Fruit fly (Drosophila melanogaster) whole organism, pupa: ENCODE data around the gene Osi12.

Experiments used
- CG10348 ChIP-seq: fragments of 200-800 bp; sonication (Bioruptor generic); IDR thresholded peaks from 2 replicates; pipeline ENCODE4 v1.3.6; 2022; ENCODE audit warnings: missing biosample characterization, missing genetic modification characterization
- CG12605 ChIP-seq: fragments of 200-800 bp; sonication (Bioruptor generic); IDR thresholded peaks from 2 replicates; pipeline ENCODE4 v1.3.6; 2022; ENCODE audit warnings: missing biosample characterization, missing genetic modification characterization
- CG13204 ChIP-seq: fragments of 200-800 bp; sonication (Bioruptor generic); optimal IDR thresholded peaks from 2 replicates; lab custom pipeline; 2018; ENCODE audit warnings: missing biosample characterization, mild to moderate bottlenecking, missing genetic modification characterization, moderate library complexity
- CG14655 ChIP-seq: fragments of 200-800 bp; sonication (Bioruptor generic); optimal IDR thresholded peaks from 3 replicates; lab custom pipeline; 2017; ENCODE audit warnings: mild to moderate bottlenecking, missing biosample characterization, missing genetic modification reagents, missing genetic modification characterization
- CG15710 ChIP-seq: fragments of 200-800 bp; sonication (Bioruptor generic); optimal IDR thresholded peaks from 2 replicates; lab custom pipeline; 2018; ENCODE audit warnings: missing biosample characterization, mild to moderate bottlenecking, missing genetic modification characterization, moderate library complexity
- CG17806 ChIP-seq: fragments of 200-800 bp; sonication (Bioruptor generic); optimal IDR thresholded peaks from 2 replicates; lab custom pipeline; 2018; ENCODE audit warnings: missing biosample characterization, mild to moderate bottlenecking, missing genetic modification characterization, moderate library complexity
- CG32121 ChIP-seq: fragments of 200-800 bp; sonication (Bioruptor generic); IDR thresholded peaks from 2 replicates; pipeline ENCODE4 v1.3.6; 2022; ENCODE audit warnings: missing biosample characterization, missing genetic modification characterization
- CG34367 ChIP-seq: fragments of 200-800 bp; sonication (Bioruptor generic); optimal IDR thresholded peaks from 2 replicates; lab custom pipeline; 2018; ENCODE audit warnings: missing biosample characterization, mild to moderate bottlenecking, missing genetic modification characterization
- CG4496 ChIP-seq: fragments of 200-800 bp; sonication (Bioruptor generic); IDR thresholded peaks from 3 replicates; pipeline ENCODE4 v1.3.6; 2022; ENCODE audit warnings: missing biosample characterization, missing genetic modification characterization
- CG8159 ChIP-seq: fragments of 200-800 bp; sonication (Bioruptor generic); optimal IDR thresholded peaks from 3 replicates; lab custom pipeline; 2018; ENCODE audit warnings: missing biosample characterization, mild to moderate bottlenecking, missing genetic modification characterization, moderate library complexity
- CG8301 ChIP-seq: fragments of 200-800 bp; sonication (Bioruptor generic); optimal IDR thresholded peaks from 2 replicates; lab custom pipeline; 2018; ENCODE audit warnings: missing biosample characterization, mild to moderate bottlenecking, missing genetic modification characterization
- CG9948 ChIP-seq: fragments of 200-800 bp; sonication (Bioruptor generic); optimal IDR thresholded peaks from 2 replicates; lab custom pipeline; 2018; ENCODE audit warnings: missing biosample characterization, mild to moderate bottlenecking, missing genetic modification characterization, moderate library complexity
- D1 ChIP-seq: fragments of 200-800 bp; sonication (Bioruptor generic); optimal IDR thresholded peaks from 2 replicates; lab custom pipeline; 2018; ENCODE audit warnings: missing biosample characterization, mild to moderate bottlenecking, missing genetic modification characterization, moderate library complexity
- EcR ChIP-seq: fragments of 200-800 bp; sonication (Bioruptor generic); optimal IDR thresholded peaks from 3 replicates; lab custom pipeline; 2019; ENCODE audit warnings: missing biosample characterization, missing genetic modification characterization, mild to moderate bottlenecking, moderate library complexity, missing genetic modification reagents
- Ets98B ChIP-seq: fragments of 200-800 bp; sonication (Bioruptor generic); IDR thresholded peaks from 2 replicates; pipeline ENCODE4 v1.3.6; 2022; ENCODE audit warnings: missing biosample characterization, missing genetic modification characterization
- Pif1A ChIP-seq: fragments of 200-800 bp; sonication (Bioruptor generic); optimal IDR thresholded peaks from 3 replicates; lab custom pipeline; 2016; ENCODE audit warnings: missing biosample characterization, missing genetic modification characterization
- Pif1B ChIP-seq: fragments of 200-800 bp; sonication (Bioruptor generic); optimal IDR thresholded peaks from 3 replicates; lab custom pipeline; 2016; ENCODE audit warnings: missing biosample characterization, missing genetic modification characterization
- Snoo ChIP-seq: fragments of 200-800 bp; sonication (Bioruptor generic); optimal IDR thresholded peaks from 3 replicates; lab custom pipeline; 2017; ENCODE audit warnings: missing biosample characterization, mild to moderate bottlenecking, missing genetic modification characterization, inconsistent platforms
- fd96Ca ChIP-seq: fragments of 200-800 bp; sonication (Bioruptor generic); IDR thresholded peaks from 3 replicates; pipeline ENCODE4 v1.3.6; 2022; ENCODE audit warnings: missing biosample characterization, missing genetic modification characterization
- gl ChIP-seq: fragments of 200-800 bp; sonication (Bioruptor generic); optimal IDR thresholded peaks from 2 replicates; lab custom pipeline; 2018; ENCODE audit warnings: missing biosample characterization, mild to moderate bottlenecking, missing genetic modification characterization
- rn ChIP-seq: fragments of 200-800 bp; sonication (Bioruptor generic); IDR thresholded peaks from 2 replicates; pipeline ENCODE4 v1.3.6; 2022; ENCODE audit warnings: missing biosample characterization, missing genetic modification characterization

Osi12 gene

dm6 chr3R:6268657-6269056 lies 9.7 kb upstream of the Osi12 start, which contains the start of gene Osi11:
Gene Osi11 (minus strand): TSS chr3R:6268757.
- TF ChIP-seq CG9948 (tag; lab: Kevin White, UChicago) (no peak), CG4496 (GFP tag; lab: Robert Waterston, UW) (no peak), Ets98B (GFP tag; lab: Robert Waterston, UW) (no peak), EcR (GFP tag; lab: Kevin White, UChicago) (no peak), Pif1B (GFP tag; lab: Kevin White, UChicago) (no peak)

DNA sequence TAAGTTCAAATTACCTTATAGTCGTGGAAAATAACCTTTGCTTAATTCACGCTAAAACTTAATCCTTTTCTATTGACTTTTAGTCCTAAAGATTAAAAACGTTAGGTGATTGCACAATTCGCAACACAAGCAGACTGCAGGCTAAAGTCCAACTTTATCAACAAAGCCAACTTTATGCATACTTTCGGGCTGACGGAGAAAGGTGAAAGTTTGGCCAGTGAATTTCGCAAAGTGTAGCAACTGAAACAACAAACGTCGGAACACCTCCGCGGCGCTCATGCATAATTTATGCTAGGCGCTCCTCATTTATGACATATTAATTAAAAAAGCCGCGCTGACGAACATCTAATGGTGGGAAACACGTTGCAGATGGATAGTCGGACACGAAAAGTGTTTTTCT lies 8.3 kb upstream of the Osi12 start:
- TF ChIP-seq fd96Ca (GFP tag; lab: Robert Waterston, UW) (no peak), CG4496 (GFP tag; lab: Robert Waterston, UW) (0 out of 3 replicates have a peak, but pooled peaks have one; percentile 40), CG8301 (peak; percentile 12), CG12605 (GFP tag; lab: Robert Waterston, UW) (no peak; the same call in 1 of the 2 replicates), CG14655 (GFP tag; lab: Kevin White, UChicago) (peak; percentile 42)

dm6 chr3R:6285100-6285499 lies 6.8 kb downstream of the Osi12 start, which contains the start of gene CG15597:
Gene CG15597 (minus strand): TSS chr3R:6285200.
- TF ChIP-seq CG8159 (tag; lab: Kevin White, UChicago) (no peak), CG10348 (GFP tag; lab: Robert Waterston, UW) (no peak), Ets98B (GFP tag; lab: Robert Waterston, UW) (no peak), CG32121 (GFP tag; lab: Robert Waterston, UW) (no peak), Pif1A (GFP tag; lab: Kevin White, UChicago) (no peak), CG4496 (GFP tag; lab: Robert Waterston, UW) (no peak), fd96Ca (GFP tag; lab: Robert Waterston, UW) (no peak), Pif1B (GFP tag; lab: Kevin White, UChicago) (no peak), CG17806 (no peak), CG14655 (GFP tag; lab: Kevin White, UChicago) (no peak), CG13204 (GFP tag; lab: Kevin White, UChicago) (no peak), CG8301 (no peak)

- TF ChIP-seq Pif1A (GFP tag; lab: Kevin White, UChicago) (no peak), fd96Ca (GFP tag; lab: Robert Waterston, UW) (no peak), CG17806 (no peak), EcR (GFP tag; lab: Kevin White, UChicago) (no peak), CG15710 (tag; lab: Kevin White, UChicago) (no peak), CG8301 (no peak), Ets98B (GFP tag; lab: Robert Waterston, UW) (no peak), gl (no peak), CG14655 (GFP tag; lab: Kevin White, UChicago) (no peak)
Measured at dm6 chr3R:6287433-6287832, 9.1 kb downstream of the Osi12 start, which contains the start of gene CG15594. Gene CG15594 (plus strand): TSS chr3R:6287733.

dm6 chr3R:6290289-6290688 lies 12.0 kb downstream of the Osi12 start:
- TF ChIP-seq CG8159 (tag; lab: Kevin White, UChicago) (no peak), Pif1A (GFP tag; lab: Kevin White, UChicago) (no peak), gl (no peak), CG4496 (GFP tag; lab: Robert Waterston, UW) (no peak), Ets98B (GFP tag; lab: Robert Waterston, UW) (no peak), EcR (GFP tag; lab: Kevin White, UChicago) (no peak), CG15710 (tag; lab: Kevin White, UChicago) (no peak), Pif1B (GFP tag; lab: Kevin White, UChicago) (no peak), CG14655 (GFP tag; lab: Kevin White, UChicago) (no peak), CG32121 (GFP tag; lab: Robert Waterston, UW) (no peak), CG17806 (no peak), D1 (tag; lab: Kevin White, UChicago) (no peak), CG13204 (GFP tag; lab: Kevin White, UChicago) (no peak), fd96Ca (GFP tag; lab: Robert Waterston, UW) (no peak), CG34367 (tag; lab: Kevin White, UChicago) (no peak), rn (GFP tag; lab: Robert Waterston, UW) (no peak)

DNA sequence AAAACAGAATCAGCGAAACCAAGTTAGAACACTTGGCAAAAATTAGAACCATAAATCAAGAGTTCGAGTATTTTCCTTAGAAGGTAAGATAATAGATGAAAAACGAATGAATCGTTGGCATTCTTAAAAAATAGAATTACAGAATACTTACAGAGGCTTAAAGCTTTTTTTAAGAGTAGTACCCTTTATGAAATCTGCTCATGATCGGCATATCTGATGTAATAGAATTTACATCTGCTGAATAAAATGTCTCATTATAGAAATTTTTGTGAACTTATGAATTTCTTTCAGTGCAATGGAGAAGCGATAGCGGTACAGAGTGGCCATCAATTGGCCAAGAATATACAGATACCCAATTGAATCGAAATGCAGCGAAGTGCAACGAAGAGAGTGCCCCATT lies 13.1 kb downstream of the Osi12 start, which contains the start of gene Osi13:
TSS of gene Osi13 (plus strand) at position 301 of the 400 bp plus-strand sequence.
- TF ChIP-seq CG8301 (peak; percentile 11), CG10348 (GFP tag; lab: Robert Waterston, UW) (no peak), Snoo (tag; lab: Kevin White, UChicago) (no peak), CG34367 (tag; lab: Kevin White, UChicago) (no peak), CG32121 (GFP tag; lab: Robert Waterston, UW) (no peak), CG14655 (GFP tag; lab: Kevin White, UChicago) (peak; percentile 10), EcR (GFP tag; lab: Kevin White, UChicago) (no peak), CG12605 (GFP tag; lab: Robert Waterston, UW) (no peak), CG4496 (GFP tag; lab: Robert Waterston, UW) (no peak), fd96Ca (GFP tag; lab: Robert Waterston, UW) (no peak), Ets98B (GFP tag; lab: Robert Waterston, UW) (no peak), CG8159 (tag; lab: Kevin White, UChicago) (no peak), D1 (tag; lab: Kevin White, UChicago) (no peak), CG9948 (tag; lab: Kevin White, UChicago) (no peak), CG15710 (tag; lab: Kevin White, UChicago) (no peak), Pif1B (GFP tag; lab: Kevin White, UChicago) (no peak)
